Fruit fly (Drosophila melanogaster): ENCODE data around the gene noc.

- TF ChIP-seq CG15710 (tag; optimal IDR thresholded peaks at IDR 0.05) (no peak), gl (tag; optimal IDR thresholded peaks at IDR 0.05) (no peak), CG32121 (GFP tag; IDR thresholded peaks at IDR 0.05) (no peak), Ets98B (GFP tag; IDR thresholded peaks at IDR 0.05) (no peak), CG17806 (tag; optimal IDR thresholded peaks at IDR 0.05) (no peak), CG9948 (tag; optimal IDR thresholded peaks at IDR 0.05) (no peak), EcR (GFP tag; optimal IDR thresholded peaks at IDR 0.05) (no peak), Pif1A (GFP tag; optimal IDR thresholded peaks at IDR 0.05) (no peak), CG14655 (GFP tag; optimal IDR thresholded peaks at IDR 0.05) (no peak), CG8159 (tag; optimal IDR thresholded peaks at IDR 0.05) (no peak), CG34367 (tag; optimal IDR thresholded peaks at IDR 0.05) (no peak), Pif1B (GFP tag; optimal IDR thresholded peaks at IDR 0.05) (no peak), CG12605 (GFP tag; IDR thresholded peaks at IDR 0.05) (no peak), CG8301 (tag; optimal IDR thresholded peaks at IDR 0.05) (no peak)
Observed at dm6 chr2L:14474400-14474799, 16.3 kb upstream of the noc start.

Measured in whole organism, pupa.